Fruit fly (Drosophila melanogaster) whole organism, embryonic: Measurements from ENCODE around the gene CG7409.
A peak's percentile ranks its signal among the peaks of the same experiment; 100 is the strongest.

ENCODE experiments used
- Bgb ChIP-seq: fragments of 200-800 bp; sonication (Bioruptor generic); IDR thresholded peaks from 2 replicates; pipeline ENCODE4 v1.3.6; 2022; ENCODE audit warnings: missing biosample characterization, missing genetic modification characterization; ENCODE audit not compliant: partially characterized antibody
- C15 ChIP-seq: fragments of 200-800 bp; sonication (Bioruptor generic); IDR thresholded peaks from 3 replicates; pipeline ENCODE4 v1.3.6; 2022; ENCODE audit warnings: missing biosample characterization, missing genetic modification characterization
- CG10274 ChIP-seq: fragments of 200-800 bp; sonication (Bioruptor generic); optimal IDR thresholded peaks from 3 replicates; lab custom pipeline; 2017; ENCODE audit warnings: missing biosample characterization, mild to moderate bottlenecking, missing genetic modification characterization
- CG11398 ChIP-seq: fragments of 200-800 bp; sonication (Bioruptor generic); optimal IDR thresholded peaks from 2 replicates; lab custom pipeline; 2016; ENCODE audit warnings: missing biosample characterization, missing genetic modification characterization
- CG14441 ChIP-seq: fragments of 200-800 bp; sonication (Bioruptor generic); IDR thresholded peaks from 2 replicates; pipeline ENCODE4 v1.3.6; 2022; ENCODE audit warnings: missing biosample characterization, missing genetic modification characterization
- CG16779 ChIP-seq: fragments of 200-800 bp; sonication (Bioruptor generic); IDR thresholded peaks from 2 replicates; pipeline ENCODE4 v1.3.6; 2022; ENCODE audit warnings: missing biosample characterization, missing genetic modification characterization
- CG17361 ChIP-seq: fragments of 200-800 bp; sonication (Bioruptor generic); IDR thresholded peaks from 3 replicates; pipeline ENCODE4 v1.3.6; 2022; ENCODE audit warnings: missing biosample characterization, missing genetic modification characterization
- CG17802 ChIP-seq: fragments of 200-800 bp; sonication (Bioruptor generic); optimal IDR thresholded peaks from 2 replicates; lab custom pipeline; 2018; ENCODE audit warnings: missing biosample characterization, mild to moderate bottlenecking, missing genetic modification characterization, moderate library complexity
- CG1792 ChIP-seq: fragments of 200-800 bp; sonication (Bioruptor generic); optimal IDR thresholded peaks from 2 replicates; lab custom pipeline; 2016; ENCODE audit warnings: missing biosample characterization, missing genetic modification characterization
- CG18599 ChIP-seq: fragments of 200-800 bp; sonication (Bioruptor generic); optimal IDR thresholded peaks from 3 replicates; lab custom pipeline; 2017; ENCODE audit warnings: missing biosample characterization, missing genetic modification characterization, mild to moderate bottlenecking, moderate library complexity, missing genetic modification reagents
- CG2199 ChIP-seq: fragments of 200-800 bp; sonication (Bioruptor generic); IDR thresholded peaks from 3 replicates; pipeline ENCODE4 v1.3.6; 2022; ENCODE audit warnings: missing biosample characterization, missing genetic modification characterization
- CG32532 ChIP-seq: fragments of 200-800 bp; sonication (Bioruptor generic); IDR thresholded peaks from 2 replicates; pipeline ENCODE4 v1.3.6; 2022; ENCODE audit warnings: missing biosample characterization, missing genetic modification characterization
- CG33557 ChIP-seq: fragments of 200-800 bp; sonication (Bioruptor generic); optimal IDR thresholded peaks from 2 replicates; lab custom pipeline; 2019; ENCODE audit warnings: missing biosample characterization, mild to moderate bottlenecking, missing genetic modification characterization, moderate library complexity
- CG34376 ChIP-seq: fragments of 200-800 bp; sonication (Bioruptor generic); optimal IDR thresholded peaks from 2 replicates; lab custom pipeline; 2018; ENCODE audit warnings: missing biosample characterization, mild to moderate bottlenecking, missing genetic modification characterization
- CG4404 ChIP-seq: fragments of 200-800 bp; sonication (Bioruptor generic); IDR thresholded peaks from 2 replicates; pipeline ENCODE4 v1.3.6; 2022; ENCODE audit warnings: missing biosample characterization, missing genetic modification characterization
- CG5180 ChIP-seq: fragments of 200-800 bp; sonication (Bioruptor generic); optimal IDR thresholded peaks from 3 replicates; lab custom pipeline; 2017; ENCODE audit warnings: missing biosample characterization, missing genetic modification characterization, mild to moderate bottlenecking, moderate library complexity, missing genetic modification reagents
- CG7928 ChIP-seq: fragments of 200-800 bp; sonication (Bioruptor generic); optimal IDR thresholded peaks from 2 replicates; lab custom pipeline; 2017; ENCODE audit warnings: missing biosample characterization, mild to moderate bottlenecking, missing genetic modification characterization
- CG8478 ChIP-seq: fragments of >200 bp; optimal IDR thresholded peaks from 2 replicates; lab custom pipeline; 2018
- Deaf1 ChIP-seq: fragments of 200-800 bp; optimal IDR thresholded peaks from 3 replicates; lab custom pipeline; 2019; ENCODE audit warnings: missing biosample characterization, mild to moderate bottlenecking, missing genetic modification characterization, moderate library complexity
- Dip3 ChIP-seq: fragments of 200-800 bp; sonication (Bioruptor generic); optimal IDR thresholded peaks from 3 replicates; lab custom pipeline; 2016; ENCODE audit warnings: missing biosample characterization, missing genetic modification characterization
- Ets65A ChIP-seq: fragments of 200-800 bp; sonication (Bioruptor generic); peaks from one replicate; lab custom pipeline; 2016; ENCODE audit warnings: missing biosample characterization, missing genetic modification characterization
- Fer3 ChIP-seq: fragments of 200-800 bp; sonication (Bioruptor generic); optimal IDR thresholded peaks from 2 replicates; lab custom pipeline; 2018; ENCODE audit warnings: missing biosample characterization, mild to moderate bottlenecking, missing genetic modification characterization, moderate library complexity
- H15 ChIP-seq: fragments of 200-800 bp; sonication (Bioruptor generic); IDR thresholded peaks from 3 replicates; pipeline ENCODE4 v1.3.6; 2022; ENCODE audit warnings: missing biosample characterization, missing genetic modification characterization
- Hr51 ChIP-seq, 2 experiments: fragments of 200-800 bp; sonication (Bioruptor generic); optimal IDR thresholded peaks; 2 replicates in 1 of 2; 3 replicates in 1 of 2; lab custom pipeline; 2016 to 2018; ENCODE audit warnings: missing biosample characterization in 2 of 2, missing genetic modification characterization in 2 of 2, mild to moderate bottlenecking in 1 of 2, moderate library complexity in 1 of 2
- Jarid2 ChIP-seq: fragments of 200-800 bp; sonication (Bioruptor generic); optimal IDR thresholded peaks from 3 replicates; lab custom pipeline; 2017; ENCODE audit warnings: mild to moderate bottlenecking, missing biosample characterization, missing genetic modification reagents, missing genetic modification characterization
- MBD-R2 ChIP-seq: fragments of 200-800 bp; sonication (Bioruptor generic); IDR thresholded peaks from 2 replicates; pipeline ENCODE4 v1.3.6; 2022; ENCODE audit warnings: missing biosample characterization, missing genetic modification characterization
- Med ChIP-seq: fragments of 200-800 bp; sonication (Bioruptor generic); peaks from one replicate; lab custom pipeline; 2016; ENCODE audit warnings: missing biosample characterization, missing genetic modification characterization, mild to moderate bottlenecking, inconsistent platforms, moderate library complexity
- Nf-YC ChIP-seq: fragments of 200-800 bp; optimal IDR thresholded peaks from 3 replicates; lab custom pipeline; 2019; ENCODE audit warnings: missing biosample characterization, mild to moderate bottlenecking, missing genetic modification characterization, moderate library complexity
- Oli ChIP-seq: fragments of 200-800 bp; sonication (Bioruptor generic); optimal IDR thresholded peaks from 2 replicates; lab custom pipeline; 2018; ENCODE audit warnings: missing biosample characterization, mild to moderate bottlenecking, missing genetic modification characterization, moderate library complexity
- Opbp ChIP-seq: fragments of 200-800 bp; sonication (Bioruptor generic); IDR thresholded peaks from 3 replicates; pipeline ENCODE4 v1.3.6; 2022; ENCODE audit warnings: missing biosample characterization, missing genetic modification characterization; ENCODE audit not compliant: partially characterized antibody
- Sox102F ChIP-seq: fragments of 200-800 bp; sonication (Bioruptor generic); optimal IDR thresholded peaks from 2 replicates; lab custom pipeline; 2018; ENCODE audit warnings: missing biosample characterization, mild to moderate bottlenecking, missing genetic modification characterization, moderate library complexity
- abd-A ChIP-seq: fragments of 200-800 bp; sonication (Bioruptor generic); optimal IDR thresholded peaks from 3 replicates; lab custom pipeline; 2019; ENCODE audit warnings: missing biosample characterization, mild to moderate bottlenecking, missing genetic modification characterization, moderate library complexity
- ase ChIP-seq: fragments of 200-800 bp; sonication (Bioruptor generic); IDR thresholded peaks from 3 replicates; pipeline ENCODE4 v1.3.6; 2022; ENCODE audit warnings: missing biosample characterization, missing genetic modification characterization
- cg ChIP-seq: fragments of 200-800 bp; sonication (Bioruptor generic); optimal IDR thresholded peaks from 3 replicates; lab custom pipeline; 2019; ENCODE audit warnings: missing biosample characterization, mild to moderate bottlenecking, missing genetic modification characterization, moderate library complexity
- chinmo ChIP-seq: fragments of 200-800 bp; sonication (Bioruptor generic); IDR thresholded peaks from 4 replicates; pipeline ENCODE4 v1.3.6; 2022; ENCODE audit warnings: missing biosample characterization, missing genetic modification characterization; ENCODE audit not compliant: partially characterized antibody
- dati ChIP-seq: fragments of 200-800 bp; sonication (Bioruptor generic); IDR thresholded peaks from 2 replicates; pipeline ENCODE4 v1.3.6; 2022; ENCODE audit warnings: missing biosample characterization, missing genetic modification characterization
- dysf ChIP-seq: fragments of 200-800 bp; sonication (Bioruptor generic); IDR thresholded peaks from 3 replicates; pipeline ENCODE4 v1.3.6; 2022; ENCODE audit warnings: missing biosample characterization, missing genetic modification characterization
- ewg ChIP-seq: fragments of 200-800 bp; sonication (Bioruptor generic); optimal IDR thresholded peaks from 3 replicates; lab custom pipeline; 2017; ENCODE audit warnings: mild to moderate bottlenecking, missing biosample characterization, missing genetic modification reagents, missing genetic modification characterization
- eyg ChIP-seq: fragments of 200-800 bp; sonication (Bioruptor generic); optimal IDR thresholded peaks from 3 replicates; lab custom pipeline; 2016; ENCODE audit warnings: missing biosample characterization, missing genetic modification characterization
- fu2 ChIP-seq: fragments of 200-800 bp; sonication (Bioruptor generic); optimal IDR thresholded peaks from 2 replicates; lab custom pipeline; 2016; ENCODE audit warnings: missing biosample characterization, missing genetic modification characterization
- gcm2 ChIP-seq: fragments of 200-800 bp; sonication (Bioruptor generic); optimal IDR thresholded peaks from 2 replicates; lab custom pipeline; 2016; ENCODE audit warnings: missing biosample characterization, missing genetic modification characterization
- insv ChIP-seq, 2 experiments: fragments of 200-800 bp; sonication (Bioruptor generic); optimal IDR thresholded peaks; 3 replicates each; lab custom pipeline; 2016 to 2018; ENCODE audit warnings: missing biosample characterization in 2 of 2, missing genetic modification characterization in 2 of 2
- nerfin-1 ChIP-seq: fragments of 200-800 bp; sonication (Bioruptor generic); optimal IDR thresholded peaks from 3 replicates; lab custom pipeline; 2019; ENCODE audit warnings: missing biosample characterization, mild to moderate bottlenecking, missing genetic modification characterization, moderate library complexity
- onecut ChIP-seq: fragments of 200-800 bp; sonication (Bioruptor generic); IDR thresholded peaks from 2 replicates; pipeline ENCODE4 v1.3.6; 2022; ENCODE audit warnings: missing biosample characterization, missing genetic modification characterization
- pros ChIP-seq: fragments of 200-800 bp; sonication (Bioruptor generic); optimal IDR thresholded peaks from 3 replicates; lab custom pipeline; 2019; ENCODE audit warnings: missing biosample characterization, mild to moderate bottlenecking, missing genetic modification characterization, moderate library complexity
- scrt ChIP-seq: fragments of 200-800 bp; sonication (Bioruptor generic); optimal IDR thresholded peaks from 2 replicates; lab custom pipeline; 2018; ENCODE audit warnings: missing biosample characterization, mild to moderate bottlenecking, missing genetic modification characterization, moderate library complexity
- sens-2 ChIP-seq: fragments of 200-800 bp; sonication (Bioruptor generic); IDR thresholded peaks from 2 replicates; pipeline ENCODE4 v1.3.6; 2022; ENCODE audit warnings: missing biosample characterization, missing genetic modification characterization
- seq ChIP-seq: fragments of 200-800 bp; sonication (Bioruptor generic); IDR thresholded peaks from 2 replicates; pipeline ENCODE4 v1.3.6; 2022; ENCODE audit warnings: missing biosample characterization, missing genetic modification characterization
- twi ChIP-seq: fragments of 200-800 bp; optimal IDR thresholded peaks from 2 replicates; lab custom pipeline; 2019; ENCODE audit warnings: missing biosample characterization, mild to moderate bottlenecking, missing genetic modification characterization, moderate library complexity

CG7409 gene

DNA sequence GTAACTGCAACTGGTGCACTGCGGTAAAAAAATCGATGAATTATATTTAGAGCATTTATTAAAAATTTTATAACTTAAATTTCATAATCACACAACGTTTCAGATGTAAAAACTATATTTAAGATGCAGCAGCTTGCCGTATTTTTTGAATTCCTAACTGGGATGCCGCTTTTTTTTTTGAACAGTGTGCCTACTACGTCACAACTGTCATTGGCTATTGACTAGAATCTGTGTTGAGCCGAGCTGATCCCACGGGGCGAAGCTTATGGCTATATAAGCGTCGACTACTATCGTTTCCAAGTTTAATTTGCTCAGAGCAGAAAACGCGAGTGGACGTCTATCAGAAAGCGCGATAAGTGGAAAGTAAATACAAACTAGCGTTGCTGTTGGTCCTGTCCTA lies at the start of gene CG7409:
TSS of gene CG7409 (plus strand) at position 301 of the 400 bp plus-strand sequence.
- TF ChIP-seq Sox102F (GFP tag; lab: Kevin White, UChicago) (peak; percentile 13), H15 (GFP tag; lab: Robert Waterston, UW) (0 out of 3 replicates have a peak, but pooled peaks have one; percentile 25), CG1792 (GFP tag; lab: Kevin White, UChicago) (no peak), CG4404 (GFP tag; lab: Robert Waterston, UW) (no peak), Ets65A (GFP tag; lab: Kevin White, UChicago) (peak; percentile 52), Opbp (no peak), dysf (GFP tag; lab: Robert Waterston, UW) (0 out of 3 replicates have a peak, but pooled peaks have one; percentile 10)

DNA sequence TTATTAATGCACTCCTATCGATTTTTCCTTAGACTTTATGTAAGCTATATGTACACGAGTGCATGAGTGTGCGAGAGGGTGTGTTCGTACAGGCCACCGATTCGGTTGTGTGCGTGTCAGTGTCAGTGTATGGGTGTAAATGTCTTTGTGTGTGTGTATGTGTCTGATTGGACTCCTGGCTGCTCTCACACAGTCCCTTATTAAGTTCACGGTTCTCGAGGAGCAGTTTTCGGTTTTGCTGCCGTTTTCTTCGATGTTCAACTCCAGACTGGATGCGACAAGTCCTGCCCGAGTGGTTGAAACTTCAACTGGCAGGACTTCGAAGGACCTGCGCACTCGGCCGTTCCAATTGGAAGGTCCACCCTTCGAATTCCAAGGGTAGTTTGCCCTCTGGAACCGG lies 40.8 kb upstream of the CG7409 start:
- TF ChIP-seq seq (peak; percentile 39; the same call in 1 of the 2 replicates), CG2199 (GFP tag; lab: Robert Waterston, UW) (0 out of 3 replicates have a peak, but pooled peaks have one; percentile 71), CG11398 (GFP tag; lab: Kevin White, UChicago) (no peak), CG34376 (GFP tag; lab: Kevin White, UChicago) (peak; percentile 5), Deaf1 (tag; lab: Kevin White, UChicago) (peak; percentile 55), dati (GFP tag; lab: Robert Waterston, UW) (no peak), pros (GFP tag; lab: Kevin White, UChicago) (peak; percentile 64), scrt (peak; percentile 53), gcm2 (GFP tag; lab: Kevin White, UChicago) (no peak), Nf-YC (tag; lab: Kevin White, UChicago) (peak; percentile 48), Dip3 (no peak), CG17361 (GFP tag; lab: Robert Waterston, UW) (no peak), CG17802 (tag; lab: Kevin White, UChicago) (peak; percentile 64), abd-A (tag; lab: Kevin White, UChicago) (peak; percentile 48), Bgb (GFP tag; lab: Robert Waterston, UW) (peak; percentile 18; the same call in 1 of the 2 replicates), Med (GFP tag; lab: Kevin White, UChicago) (no peak), onecut (GFP tag; lab: Robert Waterston, UW) (peak; percentile 84), Fer3 (tag; lab: Kevin White, UChicago) (no peak), CG8478 (peak; percentile 60), CG18599 (peak; percentile 37), eyg (GFP tag; lab: Kevin White, UChicago) (no peak), C15 (GFP tag; lab: Robert Waterston, UW) (no peak), nerfin-1 (tag; lab: Kevin White, UChicago) (peak; percentile 29), CG5180 (GFP tag; lab: Kevin White, UChicago) (peak; percentile 55), chinmo (GFP tag; lab: Robert Waterston, UW) (0 out of 4 replicates have a peak, but pooled peaks have one; percentile 33), insv (GFP tag; optimal IDR thresholded peaks at IDR 0.05; lab: Kevin White, UChicago) (peak in 1 of 2 experiments; percentile 82), CG7928 (GFP tag; lab: Kevin White, UChicago) (no peak), fu2 (GFP tag; lab: Kevin White, UChicago) (no peak), CG16779 (GFP tag; lab: Robert Waterston, UW) (peak; percentile 66), cg (GFP tag; lab: Kevin White, UChicago) (peak; percentile 75), Jarid2 (GFP tag; lab: Kevin White, UChicago) (peak; percentile 34), sens-2 (GFP tag; lab: Robert Waterston, UW) (no peak), CG33557 (GFP tag; lab: Kevin White, UChicago) (no peak), CG14441 (no peak), H15 (GFP tag; lab: Robert Waterston, UW) (no peak), CG32532 (GFP tag; lab: Robert Waterston, UW) (0 out of 2 replicates have a peak, but pooled peaks have one; percentile 7), twi (no peak), MBD-R2 (GFP tag; lab: Robert Waterston, UW) (0 out of 2 replicates have a peak, but pooled peaks have one; percentile 9), Oli (tag; lab: Kevin White, UChicago) (no peak), ewg (GFP tag; lab: Kevin White, UChicago) (peak; percentile 91), CG10274 (no peak), ase (no peak), Hr51 (GFP tag; optimal IDR thresholded peaks at IDR 0.05; lab: Kevin White, UChicago) (no peak)
